Fruit fly (Drosophila melanogaster): ENCODE measurements around the gene CG6511.
A peak's percentile ranks its signal among the peaks of the same experiment; 100 is the strongest.

Gene CG6511

dm6 chr3L:8763794-8764193, 42.7 kb downstream of the CG6511 start (continued):
- peak; percentile 81 for TF ChIP-seq topi (GFP tag; optimal IDR thresholded peaks at IDR 0.05)
- no peak for TF ChIP-seq fd59A (GFP tag; optimal IDR thresholded peaks at IDR 0.05)
- TF ChIP-seq esn (GFP tag; optimal IDR thresholded peaks at IDR 0.05) = peak; percentile 62
- no peak for TF ChIP-seq CG32006 (GFP tag; optimal IDR thresholded peaks at IDR 0.05)
- peak; percentile 32 for TF ChIP-seq pdm3 (GFP tag; optimal IDR thresholded peaks at IDR 0.05)
- no peak for TF ChIP-seq CG10669 (GFP tag; optimal IDR thresholded peaks at IDR 0.05)
- no peak for TF ChIP-seq CG4318 (GFP tag; optimal IDR thresholded peaks at IDR 0.05)
- TF ChIP-seq CG7368 (GFP tag; optimal IDR thresholded peaks at IDR 0.05) = no peak
- peak; percentile 50 for TF ChIP-seq Ets21C (GFP tag; optimal IDR thresholded peaks at IDR 0.05)
- TF ChIP-seq spab (GFP tag; optimal IDR thresholded peaks at IDR 0.05) = no peak
- peak; percentile 71 for TF ChIP-seq Sox102F (GFP tag; optimal IDR thresholded peaks at IDR 0.05)
- no peak for TF ChIP-seq CG6276 (GFP tag; optimal IDR thresholded peaks at IDR 0.05)

- TF ChIP-seq Ets21C (GFP tag; optimal IDR thresholded peaks at IDR 0.05) = no peak
- no peak for TF ChIP-seq CG9139 (GFP tag; optimal IDR thresholded peaks at IDR 0.05)
- peak; percentile 98 for TF ChIP-seq CG15336 (GFP tag; IDR thresholded peaks at IDR 0.05)
- no peak for TF ChIP-seq Sox102F (GFP tag; optimal IDR thresholded peaks at IDR 0.05)
- TF ChIP-seq dsx (GFP tag; optimal IDR thresholded peaks at IDR 0.05; ENCODE audit: poor library complexity, severe bottlenecking) = peak; percentile 100
- no peak for TF ChIP-seq CG7368 (GFP tag; optimal IDR thresholded peaks at IDR 0.05)
- peak; percentile 42 for TF ChIP-seq achi (GFP tag; optimal IDR thresholded peaks at IDR 0.05)
- TF ChIP-seq CG8119 (GFP tag; IDR thresholded peaks at IDR 0.05) = peak; percentile 96
- TF ChIP-seq CG4318 (GFP tag; optimal IDR thresholded peaks at IDR 0.05) = peak; percentile 9
- no peak for TF ChIP-seq CG31627 (GFP tag; optimal IDR thresholded peaks at IDR 0.05)
- peak; percentile 91 for TF ChIP-seq CG11294 (GFP tag; IDR thresholded peaks at IDR 0.05)
- peak; percentile 96 for TF ChIP-seq CG6163 (GFP tag; IDR thresholded peaks at IDR 0.05)
- no peak for TF ChIP-seq pdm3 (GFP tag; optimal IDR thresholded peaks at IDR 0.05)
- TF ChIP-seq Hr39 (GFP tag; optimal IDR thresholded peaks at IDR 0.05) = no peak
- TF ChIP-seq Gug (GFP tag; IDR thresholded peaks at IDR 0.05) = peak; percentile 93
- peak; percentile 81 for TF ChIP-seq Hr4 (GFP tag; optimal IDR thresholded peaks at IDR 0.05)
- no peak for TF ChIP-seq spab (GFP tag; optimal IDR thresholded peaks at IDR 0.05)
- TF ChIP-seq CG6276 (GFP tag; optimal IDR thresholded peaks at IDR 0.05) = peak; percentile 55
- TF ChIP-seq Ets96B (tag; optimal IDR thresholded peaks at IDR 0.05) = peak; percentile 45
- peak; percentile 97 for TF ChIP-seq eg (GFP tag; IDR thresholded peaks at IDR 0.05)
- no peak for TF ChIP-seq CG10669 (GFP tag; optimal IDR thresholded peaks at IDR 0.05)
- TF ChIP-seq Lpt (GFP tag; optimal IDR thresholded peaks at IDR 0.05) = peak; percentile 82
- TF ChIP-seq salr (GFP tag; optimal IDR thresholded peaks at IDR 0.05) = peak in 1 of 2 experiments; percentile 20
Measured at dm6 chr3L:8765493-8765892, 44.4 kb downstream of the CG6511 start.

dm6 chr3L:8765969-8766538, 44.9 kb downstream of the CG6511 start:
- TF ChIP-seq OdsH (GFP tag; optimal IDR thresholded peaks at IDR 0.05) (peak; percentile 99), CG4318 (GFP tag; optimal IDR thresholded peaks at IDR 0.05) (peak; percentile 95), CG6854 (GFP tag; optimal IDR thresholded peaks at IDR 0.05) (peak; percentile 96), vri (GFP tag; optimal IDR thresholded peaks at IDR 0.05) (peak; percentile 94), dac (GFP tag; optimal IDR thresholded peaks at IDR 0.05) (peak; percentile 96), lz (GFP tag; optimal IDR thresholded peaks at IDR 0.05) (peak; percentile 99), Blimp-1 (GFP tag; optimal IDR thresholded peaks at IDR 0.05) (peak; percentile 94), Sox15 (GFP tag; optimal IDR thresholded peaks at IDR 0.05) (peak; percentile 99), Hr38 (GFP tag; optimal IDR thresholded peaks at IDR 0.05) (peak; percentile 39), CG3919 (GFP tag; optimal IDR thresholded peaks at IDR 0.05) (peak; percentile 94), CG11902 (GFP tag; optimal IDR thresholded peaks at IDR 0.05) (peak; percentile 98), Lpt (GFP tag; optimal IDR thresholded peaks at IDR 0.05) (peak; percentile 87), CG11294 (GFP tag; IDR thresholded peaks at IDR 0.05) (peak; percentile 95), Ets21C (GFP tag; optimal IDR thresholded peaks at IDR 0.05) (peak; percentile 98), salr (GFP tag; optimal IDR thresholded peaks at IDR 0.05) (peak; percentile 97 to 99), dsx (GFP tag; optimal IDR thresholded peaks at IDR 0.05; ENCODE audit: poor library complexity, severe bottlenecking) (peak; percentile 55), fd59A (GFP tag; optimal IDR thresholded peaks at IDR 0.05) (peak; percentile 99), CG3032 (tag; optimal IDR thresholded peaks at IDR 0.05) (peak; percentile 99), CG6276 (GFP tag; optimal IDR thresholded peaks at IDR 0.05) (peak; percentile 96), Met (GFP tag; optimal IDR thresholded peaks at IDR 0.05) (peak; percentile 99), Sox14 (GFP tag; optimal IDR thresholded peaks at IDR 0.05) (peak; percentile 99), CG34406 (GFP tag; optimal IDR thresholded peaks at IDR 0.05) (peak; percentile 98), CG32006 (GFP tag; optimal IDR thresholded peaks at IDR 0.05) (peak; percentile 97), spab (GFP tag; optimal IDR thresholded peaks at IDR 0.05) (peak; percentile 94), topi (GFP tag; optimal IDR thresholded peaks at IDR 0.05) (peak; percentile 98), fkh (GFP tag; optimal IDR thresholded peaks at IDR 0.05) (peak; percentile 72), svp (GFP tag) (peak; percentile 99), CG31627 (GFP tag; optimal IDR thresholded peaks at IDR 0.05) (peak; percentile 99), CG10631 (GFP tag; optimal IDR thresholded peaks at IDR 0.05) (peak; percentile 98), Eip75B (GFP tag; optimal IDR thresholded peaks at IDR 0.05) (peak; percentile 97)
